Fruit fly (Drosophila melanogaster) S2 (cell line): ENCODE data around the gene CG1737.

Experiments
- CG8478 ChIP-seq: fragments of >200 bp; optimal IDR thresholded peaks from 2 replicates; lab custom pipeline; 2018
- CTCF ChIP-seq, 2 experiments: fragments of >200 bp; optimal IDR thresholded peaks; 2 replicates each; lab custom pipeline; 2018

DNA sequence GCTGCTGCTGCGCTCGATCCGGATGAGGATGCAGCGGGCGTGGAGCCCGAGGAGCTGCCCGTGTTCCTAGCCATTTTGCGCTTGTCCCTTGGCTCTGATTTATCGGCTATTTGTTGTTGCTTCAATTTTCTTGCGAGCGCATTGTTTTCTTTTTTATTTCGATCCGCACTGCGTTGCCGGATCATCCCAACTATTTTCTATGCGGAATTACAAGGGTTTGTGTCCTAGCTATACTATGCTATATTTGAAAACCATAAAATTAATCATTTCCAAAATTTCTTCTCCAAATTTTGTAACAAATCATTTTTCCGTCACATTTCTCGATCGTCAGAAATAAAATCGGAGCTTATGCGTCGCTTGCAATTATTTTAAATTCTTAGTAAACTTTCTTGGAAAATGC lies 2.6 kb upstream of the CG1737 start, which contains the start of the genes GCS1 and CG11756:
- TF ChIP-seq CTCF (optimal IDR thresholded peaks at IDR 0.05; lab: Kevin White, UChicago) (peak in 1 of 2 experiments; percentile 26), CG8478 (lab: Kevin White, UChicago) (no peak)
